Fruit fly (Drosophila melanogaster) whole organism, prepupa: ENCODE data around the gene CG31220.

Experiments
- Blimp-1 ChIP-seq: fragments of 200-800 bp; sonication (Bioruptor generic); optimal IDR thresholded peaks from 3 replicates; lab custom pipeline; 2017; ENCODE audit warnings: missing biosample characterization, missing genetic modification characterization, mild to moderate bottlenecking, moderate library complexity, missing genetic modification reagents
- CG10631 ChIP-seq: fragments of 200-800 bp; sonication (Bioruptor generic); optimal IDR thresholded peaks from 2 replicates; lab custom pipeline; 2016; ENCODE audit warnings: missing biosample characterization, missing genetic modification characterization
- CG10669 ChIP-seq: fragments of 200-800 bp; sonication (Bioruptor generic); optimal IDR thresholded peaks from 3 replicates; lab custom pipeline; 2018; ENCODE audit warnings: missing biosample characterization, mild to moderate bottlenecking, missing genetic modification characterization, moderate library complexity
- CG11294 ChIP-seq: fragments of 200-800 bp; sonication (Bioruptor generic); IDR thresholded peaks from 2 replicates; pipeline ENCODE4 v1.3.6; 2022; ENCODE audit warnings: missing biosample characterization, missing genetic modification characterization
- CG11902 ChIP-seq: fragments of 200-800 bp; sonication (Bioruptor generic); optimal IDR thresholded peaks from 3 replicates; lab custom pipeline; 2016; ENCODE audit warnings: missing biosample characterization, missing genetic modification characterization
- CG16779 ChIP-seq: fragments of 200-800 bp; sonication (Bioruptor generic); optimal IDR thresholded peaks from 3 replicates; lab custom pipeline; 2017; ENCODE audit warnings: missing biosample characterization, mild to moderate bottlenecking, missing genetic modification characterization
- CG31627 ChIP-seq: fragments of 200-800 bp; sonication (Bioruptor generic); optimal IDR thresholded peaks from 3 replicates; lab custom pipeline; 2016; ENCODE audit warnings: missing biosample characterization, missing genetic modification characterization
- CG32006 ChIP-seq: fragments of 200-800 bp; sonication (Bioruptor generic); optimal IDR thresholded peaks from 3 replicates; lab custom pipeline; 2017; ENCODE audit warnings: missing biosample characterization, mild to moderate bottlenecking, missing genetic modification characterization
- CG34406 ChIP-seq: fragments of 200-800 bp; sonication (Bioruptor generic); optimal IDR thresholded peaks from 3 replicates; lab custom pipeline; 2016; ENCODE audit warnings: missing biosample characterization, missing genetic modification characterization
- CG3919 ChIP-seq: fragments of 200-800 bp; sonication (Bioruptor generic); optimal IDR thresholded peaks from 3 replicates; lab custom pipeline; 2016; ENCODE audit warnings: missing biosample characterization, missing genetic modification characterization
- CG4318 ChIP-seq: fragments of 200-800 bp; sonication (Bioruptor generic); optimal IDR thresholded peaks from 3 replicates; lab custom pipeline; 2017; ENCODE audit warnings: missing biosample characterization, mild to moderate bottlenecking, missing genetic modification characterization
- CG6163 ChIP-seq: fragments of 200-800 bp; sonication (Bioruptor generic); IDR thresholded peaks from 3 replicates; pipeline ENCODE4 v1.3.6; 2022; ENCODE audit warnings: missing biosample characterization, missing genetic modification characterization
- CG6808 ChIP-seq: fragments of 200-800 bp; sonication (Bioruptor generic); optimal IDR thresholded peaks from 3 replicates; lab custom pipeline; 2017; ENCODE audit warnings: missing biosample characterization, missing genetic modification characterization, mild to moderate bottlenecking, moderate library complexity, missing genetic modification reagents
- CG6854 ChIP-seq: fragments of 200-800 bp; sonication (Bioruptor generic); optimal IDR thresholded peaks from 2 replicates; lab custom pipeline; 2017; ENCODE audit warnings: missing biosample characterization, mild to moderate bottlenecking, missing genetic modification characterization
- CG7368 ChIP-seq: fragments of 200-800 bp; sonication (Bioruptor generic); optimal IDR thresholded peaks from 3 replicates; lab custom pipeline; 2016; ENCODE audit warnings: missing biosample characterization, missing genetic modification characterization
- CG8119 ChIP-seq: fragments of 200-800 bp; sonication (Bioruptor generic); IDR thresholded peaks from 3 replicates; pipeline ENCODE4 v1.3.6; 2022; ENCODE audit warnings: missing biosample characterization, missing genetic modification characterization
- CG8319 ChIP-seq: fragments of 200-800 bp; sonication (Bioruptor generic); optimal IDR thresholded peaks from 3 replicates; lab custom pipeline; 2016; ENCODE audit warnings: missing biosample characterization, missing genetic modification characterization
- CG8632 ChIP-seq: fragments of 200-800 bp; sonication (Bioruptor generic); optimal IDR thresholded peaks from 3 replicates; lab custom pipeline; 2016; ENCODE audit warnings: missing biosample characterization, missing genetic modification characterization
- CG9139 ChIP-seq: fragments of 200-800 bp; sonication (Bioruptor generic); optimal IDR thresholded peaks from 3 replicates; lab custom pipeline; 2017; ENCODE audit warnings: missing biosample characterization, mild to moderate bottlenecking, missing genetic modification characterization
- Eip75B ChIP-seq: fragments of 200-800 bp; sonication (Bioruptor generic); optimal IDR thresholded peaks from 3 replicates; lab custom pipeline; 2016; ENCODE audit warnings: missing biosample characterization, missing genetic modification characterization
- Eip78C ChIP-seq: fragments of 200-800 bp; sonication (Bioruptor generic); peaks from one replicate; lab custom pipeline; 2016; ENCODE audit warnings: missing biosample characterization, missing genetic modification characterization
- Eip93F ChIP-seq: fragments of 200-800 bp; sonication (Bioruptor generic); optimal IDR thresholded peaks from 2 replicates; lab custom pipeline; 2016; ENCODE audit warnings: missing biosample characterization, mild to moderate bottlenecking, missing genetic modification characterization
- Ets21C ChIP-seq: fragments of 200-800 bp; sonication (Bioruptor generic); optimal IDR thresholded peaks from 3 replicates; lab custom pipeline; 2016; ENCODE audit warnings: missing biosample characterization, missing genetic modification characterization
- Hr38 ChIP-seq: sonication (Bioruptor generic); optimal IDR thresholded peaks from 2 replicates; lab custom pipeline; 2016; ENCODE audit warnings: missing biosample characterization, missing genetic modification characterization
- Hr39 ChIP-seq: fragments of 200-800 bp; sonication (Bioruptor generic); optimal IDR thresholded peaks from 2 replicates; lab custom pipeline; 2016; ENCODE audit warnings: missing biosample characterization, missing genetic modification characterization
- Hr4 ChIP-seq: fragments of 200-800 bp; sonication (Bioruptor generic); optimal IDR thresholded peaks from 3 replicates; lab custom pipeline; 2016; ENCODE audit warnings: missing biosample characterization, missing genetic modification characterization
- Lpt ChIP-seq: fragments of 200-800 bp; sonication (Bioruptor generic); optimal IDR thresholded peaks from 3 replicates; lab custom pipeline; 2016; ENCODE audit warnings: missing biosample characterization, missing genetic modification characterization
- Met ChIP-seq: fragments of 200-800 bp; sonication (Bioruptor generic); optimal IDR thresholded peaks from 3 replicates; lab custom pipeline; 2016; ENCODE audit warnings: missing biosample characterization, missing genetic modification characterization
- OdsH ChIP-seq: fragments of 200-800 bp; sonication (Bioruptor generic); optimal IDR thresholded peaks from 3 replicates; lab custom pipeline; 2016; ENCODE audit warnings: missing biosample characterization, missing genetic modification characterization
- Sox102F ChIP-seq: fragments of 200-800 bp; sonication (Bioruptor generic); optimal IDR thresholded peaks from 2 replicates; lab custom pipeline; 2016; ENCODE audit warnings: missing biosample characterization, mild to moderate bottlenecking, missing genetic modification characterization
- Sox14 ChIP-seq: fragments of 200-800 bp; sonication (Bioruptor generic); optimal IDR thresholded peaks from 3 replicates; lab custom pipeline; 2016; ENCODE audit warnings: missing biosample characterization, missing genetic modification characterization
- Sox15 ChIP-seq: fragments of 200-800 bp; sonication (Bioruptor generic); optimal IDR thresholded peaks from 3 replicates; lab custom pipeline; 2016; ENCODE audit warnings: missing biosample characterization, missing genetic modification characterization
- achi ChIP-seq: fragments of 200-800 bp; sonication (Bioruptor generic); optimal IDR thresholded peaks from 3 replicates; lab custom pipeline; 2016; ENCODE audit warnings: missing biosample characterization, missing genetic modification characterization
- acj6 ChIP-seq: fragments of 200-800 bp; sonication (Bioruptor generic); optimal IDR thresholded peaks from 3 replicates; lab custom pipeline; 2016; ENCODE audit warnings: missing biosample characterization, missing genetic modification characterization
- dac ChIP-seq: fragments of 200-800 bp; sonication (Bioruptor generic); optimal IDR thresholded peaks from 2 replicates; lab custom pipeline; 2017; ENCODE audit warnings: missing biosample characterization, mild to moderate bottlenecking, missing genetic modification characterization
- dsx ChIP-seq: fragments of 200-800 bp; optimal IDR thresholded peaks from 3 replicates; lab custom pipeline; 2019; ENCODE audit warnings: missing biosample characterization, mild to moderate bottlenecking, missing genetic modification characterization, moderate library complexity; ENCODE audit not compliant: poor library complexity, severe bottlenecking
- eg ChIP-seq: fragments of 200-800 bp; sonication (Bioruptor generic); IDR thresholded peaks from 3 replicates; pipeline ENCODE4 v1.3.6; 2022; ENCODE audit warnings: missing biosample characterization, missing genetic modification characterization
- esn ChIP-seq: fragments of 200-800 bp; sonication (Bioruptor generic); optimal IDR thresholded peaks from 2 replicates; lab custom pipeline; 2016; ENCODE audit warnings: missing biosample characterization, mild to moderate bottlenecking, missing genetic modification characterization, moderate library complexity
- fd59A ChIP-seq: fragments of 200-800 bp; sonication (Bioruptor generic); optimal IDR thresholded peaks from 2 replicates; lab custom pipeline; 2017; ENCODE audit warnings: missing biosample characterization, mild to moderate bottlenecking, missing genetic modification characterization, missing genetic modification reagents
- fd85E ChIP-seq: fragments of 200-800 bp; sonication (Bioruptor generic); optimal IDR thresholded peaks from 3 replicates; lab custom pipeline; 2016; ENCODE audit warnings: missing biosample characterization, missing genetic modification characterization
- fkh ChIP-seq: fragments of 200-800 bp; sonication (Bioruptor generic); optimal IDR thresholded peaks from 3 replicates; lab custom pipeline; 2017; ENCODE audit warnings: missing biosample characterization, mild to moderate bottlenecking, missing genetic modification characterization, moderate library complexity
- net ChIP-seq: fragments of 200-800 bp; sonication (Bioruptor generic); optimal IDR thresholded peaks from 3 replicates; lab custom pipeline; 2016; ENCODE audit warnings: missing biosample characterization, missing genetic modification characterization
- pdm3 ChIP-seq: fragments of 200-800 bp; sonication (Bioruptor generic); optimal IDR thresholded peaks from 3 replicates; lab custom pipeline; 2016; ENCODE audit warnings: missing biosample characterization, missing genetic modification characterization
- ss ChIP-seq, 2 experiments: fragments of 200-800 bp; sonication (Bioruptor generic); optimal IDR thresholded peaks; 2 replicates in 1 of 2; 3 replicates in 1 of 2; lab custom pipeline; 2017 to 2018; ENCODE audit warnings: mild to moderate bottlenecking in 2 of 2, missing biosample characterization in 2 of 2, missing genetic modification characterization in 2 of 2, moderate library complexity in 1 of 2
- svp ChIP-seq: fragments of 200-800 bp; sonication (Bioruptor generic); peaks from one replicate; lab custom pipeline; 2016; ENCODE audit warnings: missing biosample characterization, missing genetic modification characterization
- topi ChIP-seq: fragments of 200-800 bp; sonication (Bioruptor generic); optimal IDR thresholded peaks from 3 replicates; lab custom pipeline; 2016; ENCODE audit warnings: missing biosample characterization, missing genetic modification characterization
- vri ChIP-seq: fragments of 200-800 bp; sonication (Bioruptor generic); optimal IDR thresholded peaks from 3 replicates; lab custom pipeline; 2016; ENCODE audit warnings: missing biosample characterization, mild to moderate bottlenecking, missing genetic modification characterization

The CG31220 gene

dm6 chr3R:19664713-19665112, 16.4 kb downstream of the CG31220 start, which contains the start of gene CG7432:
TSS of gene CG7432 (plus strand) at chr3R:19665007.
- peak; percentile 10 for TF ChIP-seq Eip78C
- peak; percentile 48 for TF ChIP-seq svp (GFP tag; lab: Kevin White, UChicago)
- TF ChIP-seq Blimp-1 (GFP tag; lab: Kevin White, UChicago): peak; percentile 86
- no peak for TF ChIP-seq vri (GFP tag; lab: Kevin White, UChicago)
- no peak for TF ChIP-seq Ets21C (GFP tag; lab: Kevin White, UChicago)
- no peak for TF ChIP-seq fkh (GFP tag; lab: Kevin White, UChicago)
- TF ChIP-seq Eip75B (GFP tag; lab: Kevin White, UChicago): no peak

dm6 chr3R:19671223-19671991, 23.1 kb downstream of the CG31220 start, which contains the start of gene Naam:
TSS of gene Naam (plus strand) at chr3R:19671450.
- TF ChIP-seq CG4318 (peak; percentile 22), fd59A (no peak), Eip75B (GFP tag; lab: Kevin White, UChicago) (peak; percentile 77), Lpt (GFP tag; lab: Kevin White, UChicago) (peak; percentile 66), Sox14 (GFP tag; lab: Kevin White, UChicago) (peak; percentile 75), dsx (peak; percentile 49), Eip78C (peak; percentile 94), net (GFP tag; lab: Kevin White, UChicago) (peak; percentile 82), CG31627 (peak; percentile 78), CG9139 (GFP tag; lab: Kevin White, UChicago) (no peak), CG11294 (GFP tag; lab: Robert Waterston, UW) (peak; percentile 34; the same call in 1 of the 2 replicates), achi (GFP tag; lab: Kevin White, UChicago) (peak; percentile 77), Eip93F (GFP tag; lab: Kevin White, UChicago) (no peak), Hr39 (GFP tag; lab: Kevin White, UChicago) (peak; percentile 76), ss (GFP tag; optimal IDR thresholded peaks at IDR 0.05; lab: Kevin White, UChicago) (peak in 1 of 2 experiments; percentile 6), CG6854 (GFP tag; lab: Kevin White, UChicago) (no peak), Hr4 (peak; percentile 78), eg (GFP tag; lab: Robert Waterston, UW) (peak; percentile 93), CG8119 (GFP tag; lab: Robert Waterston, UW) (peak; percentile 79), CG6808 (GFP tag; lab: Kevin White, UChicago) (peak; percentile 27), Met (GFP tag; lab: Kevin White, UChicago) (peak; percentile 77), Sox15 (peak; percentile 2), CG7368 (peak; percentile 83), CG32006 (GFP tag; lab: Kevin White, UChicago) (peak; percentile 69), acj6 (GFP tag; lab: Kevin White, UChicago) (peak; percentile 77), CG34406 (GFP tag; lab: Kevin White, UChicago) (peak; percentile 68), OdsH (GFP tag; lab: Kevin White, UChicago) (peak; percentile 74), CG16779 (tag; lab: Kevin White, UChicago) (peak; percentile 32), CG3919 (peak; percentile 84), Ets21C (GFP tag; lab: Kevin White, UChicago) (peak; percentile 43), CG8319 (peak; percentile 57), Sox102F (peak; percentile 70), pdm3 (peak; percentile 70), dac (peak; percentile 69), CG6163 (GFP tag; lab: Robert Waterston, UW) (peak; percentile 89), topi (GFP tag; lab: Kevin White, UChicago) (peak; percentile 72), Blimp-1 (GFP tag; lab: Kevin White, UChicago) (peak; percentile 27), CG10631 (peak; percentile 61), vri (GFP tag; lab: Kevin White, UChicago) (peak; percentile 70), CG8632 (GFP tag; lab: Kevin White, UChicago) (peak; percentile 54), CG10669 (GFP tag; lab: Kevin White, UChicago) (peak; percentile 65), fd85E (GFP tag; lab: Kevin White, UChicago) (peak; percentile 57), CG11902 (peak; percentile 16), Hr38 (GFP tag; lab: Kevin White, UChicago) (no peak), esn (GFP tag; lab: Kevin White, UChicago) (peak; percentile 81), fkh (GFP tag; lab: Kevin White, UChicago) (peak; percentile 41)
